Fruit fly (Drosophila melanogaster): ENCODE measurements around the gene Myt1.

DNA sequence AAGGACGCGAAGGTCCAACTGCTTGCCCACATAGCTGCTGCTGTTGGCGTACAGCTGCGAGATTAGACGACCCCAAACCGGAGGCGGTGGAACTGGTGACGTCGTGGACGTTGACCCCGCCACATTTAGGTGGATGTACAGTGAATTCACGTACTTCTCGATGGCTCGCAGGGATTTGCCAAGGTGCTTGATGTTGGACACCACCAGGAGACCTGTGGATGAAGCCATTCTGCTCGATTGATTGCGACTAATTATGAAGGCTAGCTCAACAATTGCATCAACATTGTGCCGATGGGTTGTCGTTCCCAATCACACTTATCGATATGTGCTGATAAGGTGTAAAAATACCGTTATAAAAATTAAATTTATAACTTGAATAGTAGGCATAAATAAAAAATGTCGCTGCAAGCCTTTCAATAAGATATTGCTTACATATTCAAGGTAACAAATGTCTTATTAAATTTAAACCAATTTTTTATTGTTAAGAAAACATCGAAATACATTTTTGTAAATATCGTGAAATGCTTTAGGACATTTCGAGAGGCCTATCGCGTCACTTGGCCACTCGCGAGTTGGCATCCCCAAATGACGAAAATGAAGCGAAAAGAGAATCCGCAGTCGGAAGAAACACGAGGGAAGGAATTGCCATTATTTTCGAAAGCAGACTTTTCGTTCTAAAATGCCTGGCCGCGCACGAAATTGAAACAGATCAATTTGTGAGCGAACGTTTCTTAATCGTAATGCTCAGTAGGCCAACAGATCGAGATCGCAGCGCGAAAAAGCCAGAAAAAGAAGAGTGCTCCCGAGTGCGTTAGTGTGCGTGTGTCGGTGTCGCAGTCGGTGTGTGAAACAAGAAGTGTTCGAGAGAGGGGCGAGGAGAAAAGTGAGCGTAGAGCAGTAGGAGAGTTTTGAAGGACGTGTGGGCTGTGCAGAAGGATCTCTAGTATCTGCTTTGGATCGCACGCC is 10.6 kb downstream of the Myt1 start, which contains the start of the genes Ppat-Dpck and scny:
- TF ChIP-seq EcR (GFP tag; optimal IDR thresholded peaks at IDR 0.05) (peak; percentile 82), CG10348 (GFP tag; IDR thresholded peaks at IDR 0.05) (no peak), Ets98B (GFP tag; IDR thresholded peaks at IDR 0.05) (no peak), Snoo (tag; optimal IDR thresholded peaks at IDR 0.05) (no peak), CG14655 (GFP tag; optimal IDR thresholded peaks at IDR 0.05) (no peak), fd96Ca (GFP tag; IDR thresholded peaks at IDR 0.05) (no peak), CG34367 (tag; optimal IDR thresholded peaks at IDR 0.05) (no peak), rn (GFP tag; IDR thresholded peaks at IDR 0.05) (no peak), D1 (tag; optimal IDR thresholded peaks at IDR 0.05) (no peak), Pif1A (GFP tag; optimal IDR thresholded peaks at IDR 0.05) (no peak), CG8159 (tag; optimal IDR thresholded peaks at IDR 0.05) (no peak), CG15710 (tag; optimal IDR thresholded peaks at IDR 0.05) (no peak)

Measured in whole organism, pupa.